Comparison of ENCODE assay signal across 1 fruit fly cellular context in genomic region chr3L:18250652-18251051, dm6.
A peak's percentile ranks its signal among the peaks of the same experiment; 100 is the strongest.
TF ChIP-seq lines count a peak whose summit lies in the region.

No protein-coding gene starts in this region.

TF ChIP-seq in whole organism, embryonic, 481 proteins besides CTCF, POLR2A, EP300 and RAD21 (continued from another document and continues in another):
- TF ChIP-seq CG14710 (tag; optimal IDR thresholded peaks at IDR 0.05; lab: Kevin White, UChicago) (peak; percentile 78), caup (GFP tag; optimal IDR thresholded peaks at IDR 0.05; lab: Kevin White, UChicago; ENCODE audit: severe bottlenecking) (no peak), NC2β (GFP tag; optimal IDR thresholded peaks at IDR 0.05; lab: Kevin White, UChicago) (no peak), zen2 (GFP tag; IDR thresholded peaks at IDR 0.05; lab: Robert Waterston, UW; ENCODE audit: partially characterized antibody) (no peak), dati (GFP tag; IDR thresholded peaks at IDR 0.05; lab: Robert Waterston, UW) (no peak), C15 (GFP tag; IDR thresholded peaks at IDR 0.05; lab: Robert Waterston, UW) (no peak), Med (GFP tag; lab: Kevin White, UChicago) (peak; percentile 10), her (GFP tag; optimal IDR thresholded peaks at IDR 0.05; lab: Kevin White, UChicago) (no peak), CG1792 (GFP tag; optimal IDR thresholded peaks at IDR 0.05; lab: Kevin White, UChicago) (no peak), ttk (GFP tag; IDR thresholded peaks at IDR 0.05; lab: Robert Waterston, UW) (peak; percentile 68; the same call in 1 of the 2 replicates), CG30020 (tag; optimal IDR thresholded peaks at IDR 0.05; lab: Kevin White, UChicago) (no peak), CG13775 (GFP tag; optimal IDR thresholded peaks at IDR 0.05; lab: Kevin White, UChicago) (peak; percentile 53), Dp (GFP tag; optimal IDR thresholded peaks at IDR 0.05; lab: Kevin White, UChicago) (no peak), E2f1 (GFP tag; IDR thresholded peaks at IDR 0.05; lab: Robert Waterston, UW) (peak; percentile 70), CG4404 (GFP tag; IDR thresholded peaks at IDR 0.05; lab: Robert Waterston, UW) (peak; percentile 78), fu2 (GFP tag; optimal IDR thresholded peaks at IDR 0.05; lab: Kevin White, UChicago) (no peak), Tbp (GFP tag; optimal IDR thresholded peaks at IDR 0.05; lab: Kevin White, UChicago) (no peak), sima (GFP tag; optimal IDR thresholded peaks at IDR 0.05; lab: Kevin White, UChicago) (no peak), lilli (GFP tag; optimal IDR thresholded peaks at IDR 0.05; lab: Kevin White, UChicago) (no peak), CG4820 (GFP tag; optimal IDR thresholded peaks at IDR 0.05; lab: Kevin White, UChicago) (peak; percentile 45), dimm (GFP tag; IDR thresholded peaks at IDR 0.05; lab: Robert Waterston, UW) (no peak), Hmx (GFP tag; optimal IDR thresholded peaks at IDR 0.05; lab: Kevin White, UChicago) (no peak), yki (optimal IDR thresholded peaks at IDR 0.05; lab: Kevin White, UChicago) (no peak), chif (GFP tag; optimal IDR thresholded peaks at IDR 0.05; lab: Kevin White, UChicago) (peak in 1 of 2 experiments; percentile 11), dmrt99B (tag; optimal IDR thresholded peaks at IDR 0.05; lab: Kevin White, UChicago) (peak; percentile 74), CG9817 (tag; optimal IDR thresholded peaks at IDR 0.05; lab: Kevin White, UChicago) (no peak), Hand (GFP tag; optimal IDR thresholded peaks at IDR 0.05; lab: Kevin White, UChicago) (no peak), pum (GFP tag; optimal IDR thresholded peaks at IDR 0.05; lab: Kevin White, UChicago) (no peak), insv (GFP tag; optimal IDR thresholded peaks at IDR 0.05; lab: Kevin White, UChicago) (no peak), CG18011 (GFP tag; optimal IDR thresholded peaks at IDR 0.05; lab: Kevin White, UChicago) (no peak), CG10321 (GFP tag; IDR thresholded peaks at IDR 0.05; lab: Robert Waterston, UW) (no peak), CG17568 (GFP tag; optimal IDR thresholded peaks at IDR 0.05; lab: Kevin White, UChicago) (no peak), bigmax (GFP tag; optimal IDR thresholded peaks at IDR 0.05; lab: Kevin White, UChicago) (no peak), CG5180 (GFP tag; optimal IDR thresholded peaks at IDR 0.05; lab: Kevin White, UChicago) (peak; percentile 13), CG17385 (GFP tag; optimal IDR thresholded peaks at IDR 0.05; lab: Kevin White, UChicago) (peak; percentile 55), emc (GFP tag; optimal IDR thresholded peaks at IDR 0.05; lab: Kevin White, UChicago) (no peak), HHEX (GFP tag; optimal IDR thresholded peaks at IDR 0.05; lab: Kevin White, UChicago) (no peak), CG15601 (tag; optimal IDR thresholded peaks at IDR 0.05; lab: Kevin White, UChicago) (peak; percentile 83), Oli (tag; optimal IDR thresholded peaks at IDR 0.05; lab: Kevin White, UChicago) (peak; percentile 57), CG4730 (GFP tag; IDR thresholded peaks at IDR 0.05; lab: Robert Waterston, UW) (peak; percentile 48), ems (GFP tag; optimal IDR thresholded peaks at IDR 0.05; lab: Kevin White, UChicago) (no peak), Jarid2 (GFP tag; optimal IDR thresholded peaks at IDR 0.05; lab: Kevin White, UChicago) (no peak), CG11723 (GFP tag; optimal IDR thresholded peaks at IDR 0.05; lab: Kevin White, UChicago) (peak; percentile 17), CG18764 (GFP tag; optimal IDR thresholded peaks at IDR 0.05; lab: Kevin White, UChicago) (peak; percentile 5), Sry-β (GFP tag; optimal IDR thresholded peaks at IDR 0.05; lab: Kevin White, UChicago) (no peak), CG6813 (GFP tag; optimal IDR thresholded peaks at IDR 0.05; lab: Kevin White, UChicago) (no peak), Dek (tag; optimal IDR thresholded peaks at IDR 0.05; lab: Kevin White, UChicago) (no peak), Abd-B (GFP tag; optimal IDR thresholded peaks at IDR 0.05; lab: Kevin White, UChicago) (peak; percentile 28), CG7745 (tag; optimal IDR thresholded peaks at IDR 0.05; lab: Kevin White, UChicago) (peak; percentile 17), lab (GFP tag; optimal IDR thresholded peaks at IDR 0.05; lab: Kevin White, UChicago) (no peak), Nf-YC (tag; optimal IDR thresholded peaks at IDR 0.05; lab: Kevin White, UChicago) (no peak), D19B (GFP tag; optimal IDR thresholded peaks at IDR 0.05; lab: Kevin White, UChicago) (peak; percentile 65), CG8281 (tag; optimal IDR thresholded peaks at IDR 0.05; lab: Kevin White, UChicago) (no peak), CG34422 (GFP tag; IDR thresholded peaks at IDR 0.05; lab: Robert Waterston, UW) (peak; percentile 58; the same call in 2 of the 3 replicates), eve (GFP tag; optimal IDR thresholded peaks at IDR 0.05; lab: Kevin White, UChicago) (peak in 1 of 2 experiments; percentile 27), CG34224 (GFP tag; IDR thresholded peaks at IDR 0.05; lab: Robert Waterston, UW; ENCODE audit: partially characterized antibody) (no peak), CG17359 (tag; optimal IDR thresholded peaks at IDR 0.05; lab: Kevin White, UChicago) (peak; percentile 77), Aef1 (GFP tag; IDR thresholded peaks at IDR 0.05; lab: Robert Waterston, UW) (no peak), CG11504 (tag; optimal IDR thresholded peaks at IDR 0.05; lab: Kevin White, UChicago) (peak; percentile 67), dysf (GFP tag; IDR thresholded peaks at IDR 0.05; lab: Robert Waterston, UW) (peak; percentile 58; the same call in 1 of the 3 replicates), Bdp1 (GFP tag; optimal IDR thresholded peaks at IDR 0.05; lab: Kevin White, UChicago) (no peak), knrl (GFP tag; IDR thresholded peaks at IDR 0.05; lab: Robert Waterston, UW; ENCODE audit: partially characterized antibody) (no peak), CG11398 (GFP tag; optimal IDR thresholded peaks at IDR 0.05; lab: Kevin White, UChicago) (no peak), Rfx (GFP tag; IDR thresholded peaks at IDR 0.05; lab: Robert Waterston, UW) (no peak), abd-A (tag; optimal IDR thresholded peaks at IDR 0.05; lab: Kevin White, UChicago) (no peak), peb (GFP tag; IDR thresholded peaks at IDR 0.05; lab: Robert Waterston, UW) (peak; percentile 54; the same call in 1 of the 2 replicates), sens-2 (GFP tag; IDR thresholded peaks at IDR 0.05; lab: Robert Waterston, UW) (0 out of 2 replicates have a peak, but pooled peaks have one; percentile 29), odd (GFP tag; optimal IDR thresholded peaks at IDR 0.05; lab: Kevin White, UChicago) (no peak), CG13287 (GFP tag; IDR thresholded peaks at IDR 0.05; lab: Robert Waterston, UW; ENCODE audit: partially characterized antibody) (no peak), aop (GFP tag; IDR thresholded peaks at IDR 0.05; lab: Robert Waterston, UW) (no peak), trem (tag; optimal IDR thresholded peaks at IDR 0.05; lab: Kevin White, UChicago) (peak; percentile 42), CG15696 (tag; optimal IDR thresholded peaks at IDR 0.05; lab: Kevin White, UChicago) (peak; percentile 69), CG14014 (GFP tag; IDR thresholded peaks at IDR 0.05; lab: Robert Waterston, UW) (no peak), CG31441 (GFP tag; IDR thresholded peaks at IDR 0.05; lab: Robert Waterston, UW) (peak; percentile 72), CG3847 (GFP tag; IDR thresholded peaks at IDR 0.05; lab: Robert Waterston, UW) (0 out of 2 replicates have a peak, but pooled peaks have one; percentile 36), gro (GFP tag; optimal IDR thresholded peaks at IDR 0.05; lab: Kevin White, UChicago) (no peak), Dll (GFP tag; IDR thresholded peaks at IDR 0.05; lab: Robert Waterston, UW; ENCODE audit: partially characterized antibody) (no peak), CG12104 (GFP tag; optimal IDR thresholded peaks at IDR 0.05; lab: Kevin White, UChicago) (no peak), CG6689 (GFP tag; IDR thresholded peaks at IDR 0.05; lab: Robert Waterston, UW) (peak; percentile 71), crol (GFP tag; IDR thresholded peaks at IDR 0.05; lab: Robert Waterston, UW) (no peak), CG10979 (tag; optimal IDR thresholded peaks at IDR 0.05; lab: Kevin White, UChicago) (peak; percentile 85), sob (GFP tag; IDR thresholded peaks at IDR 0.05; lab: Robert Waterston, UW) (no peak; the same call in 1 of the 2 replicates), Taf1 (GFP tag; IDR thresholded peaks at IDR 0.05; lab: Robert Waterston, UW) (no peak), CG9727 (GFP tag; optimal IDR thresholded peaks at IDR 0.05; lab: Kevin White, UChicago) (peak; percentile 73), disco-r (GFP tag; optimal IDR thresholded peaks at IDR 0.05; lab: Kevin White, UChicago) (no peak), rib (GFP tag; IDR thresholded peaks at IDR 0.05; lab: Robert Waterston, UW) (no peak), CG9797 (GFP tag; optimal IDR thresholded peaks at IDR 0.05; lab: Kevin White, UChicago) (no peak), ftz-f1 (GFP tag; optimal IDR thresholded peaks at IDR 0.05; lab: Kevin White, UChicago) (no peak), dpn (GFP tag; optimal IDR thresholded peaks at IDR 0.05; lab: Kevin White, UChicago) (peak in 1 of 2 experiments; percentile 41), CG4328 (GFP tag; optimal IDR thresholded peaks at IDR 0.05; lab: Kevin White, UChicago) (no peak), CG10209 (GFP tag; optimal IDR thresholded peaks at IDR 0.05; lab: Kevin White, UChicago) (peak; percentile 57), MESR4 (GFP tag; optimal IDR thresholded peaks at IDR 0.05; lab: Kevin White, UChicago) (no peak), Dfd (GFP tag; optimal IDR thresholded peaks at IDR 0.05; lab: Kevin White, UChicago) (no peak), zfh2 (GFP tag; optimal IDR thresholded peaks at IDR 0.05; lab: Kevin White, UChicago) (no peak), z (GFP tag; IDR thresholded peaks at IDR 0.05; lab: Robert Waterston, UW) (no peak), CG1647 (GFP tag; optimal IDR thresholded peaks at IDR 0.05; lab: Kevin White, UChicago) (no peak), CG30403 (GFP tag; optimal IDR thresholded peaks at IDR 0.05; lab: Kevin White, UChicago) (peak; percentile 22), CG9437 (GFP tag; optimal IDR thresholded peaks at IDR 0.05; lab: Kevin White, UChicago) (peak; percentile 4), Max (GFP tag; optimal IDR thresholded peaks at IDR 0.05; lab: Kevin White, UChicago) (peak; percentile 7), sim (GFP tag; IDR thresholded peaks at IDR 0.05; lab: Robert Waterston, UW) (peak; percentile 54; the same call in 1 of the 2 replicates), B-H1 (GFP tag; IDR thresholded peaks at IDR 0.05; lab: Robert Waterston, UW) (peak; percentile 24; the same call in 1 of the 3 replicates), CG11696 (GFP tag; IDR thresholded peaks at IDR 0.05; lab: Robert Waterston, UW) (no peak), Asciz (GFP tag; optimal IDR thresholded peaks at IDR 0.05; lab: Kevin White, UChicago) (peak; percentile 60), prd (optimal IDR thresholded peaks at IDR 0.05; lab: Kevin White, UChicago) (no peak), prd (GFP tag; IDR thresholded peaks at IDR 0.05; lab: Robert Waterston, UW) (peak; percentile 82), CG17612 (GFP tag; IDR thresholded peaks at IDR 0.05; lab: Robert Waterston, UW) (no peak), CG15514 (GFP tag; optimal IDR thresholded peaks at IDR 0.05; lab: Kevin White, UChicago) (no peak), Hr39 (optimal IDR thresholded peaks at IDR 0.05; lab: Kevin White, UChicago) (no peak), en (GFP tag; optimal IDR thresholded peaks at IDR 0.05; lab: Kevin White, UChicago) (no peak), crp (GFP tag; optimal IDR thresholded peaks at IDR 0.05; lab: Kevin White, UChicago) (peak in 1 of 2 experiments; percentile 4), Dip2 (GFP tag; IDR thresholded peaks at IDR 0.05; lab: Robert Waterston, UW) (no peak), tio (GFP tag; optimal IDR thresholded peaks at IDR 0.05; lab: Kevin White, UChicago) (no peak), MBD-R2 (GFP tag; IDR thresholded peaks at IDR 0.05; lab: Robert Waterston, UW) (no peak), Hr51 (GFP tag; optimal IDR thresholded peaks at IDR 0.05; lab: Kevin White, UChicago) (peak in 1 of 2 experiments; percentile 44), hb (GFP tag; IDR thresholded peaks at IDR 0.05; lab: Robert Waterston, UW; ENCODE audit: partially characterized antibody) (no peak), CG2129 (GFP tag; IDR thresholded peaks at IDR 0.05; lab: Robert Waterston, UW; ENCODE audit: partially characterized antibody) (no peak), ash1 (GFP tag; optimal IDR thresholded peaks at IDR 0.05; lab: Kevin White, UChicago) (no peak), Trl (optimal IDR thresholded peaks at IDR 0.05; lab: Kevin White, UChicago) (no peak), Trl (GFP tag; optimal IDR thresholded peaks at IDR 0.05; lab: Kevin White, UChicago) (no peak), ato (GFP tag; IDR thresholded peaks at IDR 0.05; lab: Robert Waterston, UW; ENCODE audit: partially characterized antibody) (no peak), Vsx1 (GFP tag; optimal IDR thresholded peaks at IDR 0.05; lab: Kevin White, UChicago) (peak; percentile 7), CG6175 (GFP tag; IDR thresholded peaks at IDR 0.05; lab: Robert Waterston, UW) (no peak), ci (GFP tag; IDR thresholded peaks at IDR 0.05; lab: Robert Waterston, UW) (peak; percentile 85; the same call in 2 of the 3 replicates), Mes4 (GFP tag; optimal IDR thresholded peaks at IDR 0.05; lab: Kevin White, UChicago) (no peak), Doc3 (GFP tag; IDR thresholded peaks at IDR 0.05; lab: Robert Waterston, UW; ENCODE audit: partially characterized antibody) (no peak), CG10431 (GFP tag; optimal IDR thresholded peaks at IDR 0.05; lab: Kevin White, UChicago) (peak; percentile 10), CG18262 (tag; optimal IDR thresholded peaks at IDR 0.05; lab: Kevin White, UChicago) (peak; percentile 83), HLH3B (GFP tag; IDR thresholded peaks at IDR 0.05; lab: Robert Waterston, UW) (peak; percentile 58; the same call in 1 of the 2 replicates), fd96Cb (tag; optimal IDR thresholded peaks at IDR 0.05; lab: Kevin White, UChicago) (peak; percentile 77), Atf3 (GFP tag; optimal IDR thresholded peaks at IDR 0.05; lab: Kevin White, UChicago) (no peak), Mrtf (GFP tag; IDR thresholded peaks at IDR 0.05; lab: Robert Waterston, UW) (no peak), ind (GFP tag; optimal IDR thresholded peaks at IDR 0.05; lab: Kevin White, UChicago) (peak; percentile 21), CG5953 (GFP tag; IDR thresholded peaks at IDR 0.05; lab: Robert Waterston, UW) (peak; percentile 50; the same call in 1 of the 2 replicates), CG4360 (GFP tag; IDR thresholded peaks at IDR 0.05; lab: Robert Waterston, UW) (0 out of 2 replicates have a peak, but pooled peaks have one; percentile 10)
